Fruit fly (Drosophila melanogaster) whole organism, embryonic: Measurements from ENCODE around the gene CG7565.

Experiments
- Bgb ChIP-seq: fragments of 200-800 bp; sonication (Bioruptor generic); IDR thresholded peaks from 2 replicates; pipeline ENCODE4 v1.3.6; 2022; ENCODE audit warnings: missing biosample characterization, missing genetic modification characterization; ENCODE audit not compliant: partially characterized antibody
- BtbVII ChIP-seq: fragments of 200-800 bp; sonication (Bioruptor generic); optimal IDR thresholded peaks from 3 replicates; lab custom pipeline; 2017; ENCODE audit warnings: missing biosample characterization, mild to moderate bottlenecking, missing genetic modification characterization
- CG10147 ChIP-seq: fragments of 200-800 bp; sonication (Bioruptor generic); optimal IDR thresholded peaks from 2 replicates; lab custom pipeline; 2019; ENCODE audit warnings: missing biosample characterization, mild to moderate bottlenecking, missing genetic modification characterization, moderate library complexity
- CG11695 ChIP-seq: fragments of 200-800 bp; sonication (Bioruptor generic); IDR thresholded peaks from 3 replicates; pipeline ENCODE4 v1.3.6; 2022; ENCODE audit warnings: missing biosample characterization, missing genetic modification characterization
- CG15073 ChIP-seq: fragments of 200-800 bp; sonication (Bioruptor generic); optimal IDR thresholded peaks from 2 replicates; lab custom pipeline; 2016; ENCODE audit warnings: missing biosample characterization, missing genetic modification characterization
- CG15696 ChIP-seq: fragments of 200-800 bp; sonication (Bioruptor generic); optimal IDR thresholded peaks from 2 replicates; lab custom pipeline; 2019; ENCODE audit warnings: missing biosample characterization, mild to moderate bottlenecking, missing genetic modification characterization, moderate library complexity
- CG16815 ChIP-seq: fragments of 200-800 bp; sonication (Bioruptor generic); optimal IDR thresholded peaks from 3 replicates; lab custom pipeline; 2017; ENCODE audit warnings: missing biosample characterization, mild to moderate bottlenecking, missing genetic modification characterization
- CG18619 ChIP-seq: fragments of 200-800 bp; sonication (Bioruptor generic); optimal IDR thresholded peaks from 3 replicates; lab custom pipeline; 2017; ENCODE audit warnings: missing biosample characterization, mild to moderate bottlenecking, missing genetic modification characterization
- CG30020 ChIP-seq: fragments of 200-800 bp; optimal IDR thresholded peaks from 2 replicates; lab custom pipeline; 2019; ENCODE audit warnings: missing biosample characterization, mild to moderate bottlenecking, missing genetic modification characterization, moderate library complexity
- CG43689 ChIP-seq: fragments of 200-800 bp; sonication (Bioruptor generic); IDR thresholded peaks from 2 replicates; pipeline ENCODE4 v1.3.6; 2022; ENCODE audit warnings: missing biosample characterization, missing genetic modification characterization
- CG5245 ChIP-seq: fragments of 200-800 bp; sonication (Bioruptor generic); optimal IDR thresholded peaks from 3 replicates; lab custom pipeline; 2016; ENCODE audit warnings: missing biosample characterization, missing genetic modification characterization
- CG7786 ChIP-seq: fragments of 200-800 bp; sonication (Bioruptor generic); optimal IDR thresholded peaks from 2 replicates; lab custom pipeline; 2016; ENCODE audit warnings: missing biosample characterization, missing genetic modification characterization
- CG7839 ChIP-seq: fragments of 200-800 bp; sonication (Bioruptor generic); optimal IDR thresholded peaks from 3 replicates; lab custom pipeline; 2018; ENCODE audit warnings: missing biosample characterization, mild to moderate bottlenecking, missing genetic modification characterization, moderate library complexity
- CG8290 ChIP-seq, 3 experiments: fragments of 200-800 bp; sonication (Bioruptor generic); optimal IDR thresholded peaks; 2 replicates each; lab custom pipeline; 2016 to 2019; ENCODE audit warnings: missing biosample characterization in 3 of 3, missing genetic modification characterization in 3 of 3, mild to moderate bottlenecking in 2 of 3, moderate library complexity in 1 of 3
- CG8388 ChIP-seq: fragments of 200-800 bp; sonication (Bioruptor generic); optimal IDR thresholded peaks from 2 replicates; lab custom pipeline; 2019; ENCODE audit warnings: missing biosample characterization, mild to moderate bottlenecking, missing genetic modification characterization, moderate library complexity
- CG8765 ChIP-seq: fragments of 200-800 bp; sonication (Bioruptor generic); IDR thresholded peaks from 2 replicates; pipeline ENCODE4 v1.3.6; 2022; ENCODE audit warnings: missing biosample characterization, missing genetic modification characterization
- CG9437 ChIP-seq: fragments of 200-800 bp; sonication (Bioruptor generic); optimal IDR thresholded peaks from 2 replicates; lab custom pipeline; 2018; ENCODE audit warnings: missing biosample characterization, mild to moderate bottlenecking, missing genetic modification characterization
- CTCF ChIP-seq: fragments of 200-800 bp; sonication (Bioruptor generic); optimal IDR thresholded peaks from 2 replicates; lab custom pipeline; 2017; ENCODE audit warnings: missing biosample characterization, mild to moderate bottlenecking, missing genetic modification characterization, moderate library complexity
- H2.0 ChIP-seq: fragments of 200-800 bp; sonication (Bioruptor generic); IDR thresholded peaks from 2 replicates; pipeline ENCODE4 v1.3.6; 2022; ENCODE audit warnings: missing biosample characterization, missing genetic modification characterization
- Hmr ChIP-seq: fragments of 200-800 bp; sonication (Bioruptor generic); optimal IDR thresholded peaks from 3 replicates; lab custom pipeline; 2017; ENCODE audit warnings: mild to moderate bottlenecking, missing biosample characterization, missing genetic modification reagents, missing genetic modification characterization
- Hr78 ChIP-seq, 2 experiments: fragments of 200-800 bp in 1 of 2; fragments of >200 bp in 1 of 2; sonication (Bioruptor generic) in 1 of 2; optimal IDR thresholded peaks; 2 replicates each; lab custom pipeline; 2017 to 2019; ENCODE audit warnings: missing biosample characterization in 2 of 2, missing genetic modification characterization in 2 of 2, mild to moderate bottlenecking in 1 of 2, moderate library complexity in 1 of 2
- Opbp ChIP-seq: fragments of 200-800 bp; sonication (Bioruptor generic); IDR thresholded peaks from 3 replicates; pipeline ENCODE4 v1.3.6; 2022; ENCODE audit warnings: missing biosample characterization, missing genetic modification characterization; ENCODE audit not compliant: partially characterized antibody
- Poxn ChIP-seq: fragments of 200-800 bp; sonication (Bioruptor generic); IDR thresholded peaks from 2 replicates; pipeline ENCODE4 v1.3.6; 2022; ENCODE audit warnings: missing biosample characterization, missing genetic modification characterization
- Scr ChIP-seq: fragments of 200-800 bp; sonication (Bioruptor generic); IDR thresholded peaks from 2 replicates; pipeline ENCODE4 v1.3.6; 2022; ENCODE audit warnings: missing biosample characterization, missing genetic modification characterization; ENCODE audit not compliant: partially characterized antibody
- Six4 ChIP-seq: fragments of 200-800 bp; sonication (Bioruptor generic); optimal IDR thresholded peaks from 2 replicates; lab custom pipeline; 2016; ENCODE audit warnings: missing biosample characterization, missing genetic modification characterization
- Sry-δ ChIP-seq: fragments of 200-800 bp; sonication (Bioruptor generic); optimal IDR thresholded peaks from 2 replicates; lab custom pipeline; 2016; ENCODE audit warnings: missing biosample characterization, missing genetic modification characterization
- ab ChIP-seq: fragments of 200-800 bp; sonication (Bioruptor generic); optimal IDR thresholded peaks from 2 replicates; lab custom pipeline; 2016; ENCODE audit warnings: missing biosample characterization, missing genetic modification characterization
- abd-A ChIP-seq: fragments of 200-800 bp; sonication (Bioruptor generic); optimal IDR thresholded peaks from 3 replicates; lab custom pipeline; 2019; ENCODE audit warnings: missing biosample characterization, mild to moderate bottlenecking, missing genetic modification characterization, moderate library complexity
- ara ChIP-seq: fragments of 200-800 bp; sonication (Bioruptor generic); IDR thresholded peaks from 2 replicates; pipeline ENCODE4 v1.3.6; 2022; ENCODE audit warnings: missing biosample characterization, missing genetic modification characterization
- bcd ChIP-seq: fragments of 200-800 bp; sonication (Bioruptor generic); optimal IDR thresholded peaks from 2 replicates; lab custom pipeline; 2017; ENCODE audit warnings: missing biosample characterization, mild to moderate bottlenecking, missing genetic modification characterization
- bowl ChIP-seq: fragments of 200-800 bp; sonication (Bioruptor generic); IDR thresholded peaks from 2 replicates; pipeline ENCODE4 v1.3.6; 2022; ENCODE audit warnings: missing biosample characterization, missing genetic modification characterization
- dati ChIP-seq: fragments of 200-800 bp; sonication (Bioruptor generic); IDR thresholded peaks from 2 replicates; pipeline ENCODE4 v1.3.6; 2022; ENCODE audit warnings: missing biosample characterization, missing genetic modification characterization
- dmrt11E ChIP-seq: fragments of 200-800 bp; sonication (Bioruptor generic); optimal IDR thresholded peaks from 3 replicates; lab custom pipeline; 2018; ENCODE audit warnings: missing biosample characterization, mild to moderate bottlenecking, missing genetic modification characterization, moderate library complexity
- eve ChIP-seq, 2 experiments: fragments of >200 bp; optimal IDR thresholded peaks; 2 replicates each; lab custom pipeline; 2017; ENCODE audit warnings: missing biosample characterization in 2 of 2, missing genetic modification characterization in 2 of 2
- ftz-f1 ChIP-seq: fragments of 200-800 bp; sonication (Bioruptor generic); optimal IDR thresholded peaks from 2 replicates; lab custom pipeline; 2016; ENCODE audit warnings: missing biosample characterization, missing genetic modification characterization
- gcm2 ChIP-seq: fragments of 200-800 bp; sonication (Bioruptor generic); optimal IDR thresholded peaks from 2 replicates; lab custom pipeline; 2016; ENCODE audit warnings: missing biosample characterization, missing genetic modification characterization
- gt ChIP-seq: fragments of 200-800 bp; sonication (Bioruptor generic); IDR thresholded peaks from 2 replicates; pipeline ENCODE4 v1.3.6; 2022; ENCODE audit warnings: missing biosample characterization, missing genetic modification characterization
- klu ChIP-seq: fragments of 200-800 bp; sonication (Bioruptor generic); IDR thresholded peaks from 2 replicates; pipeline ENCODE4 v1.3.6; 2022; ENCODE audit warnings: missing biosample characterization, missing genetic modification characterization
- knrl ChIP-seq: fragments of 200-800 bp; sonication (Bioruptor generic); IDR thresholded peaks from 3 replicates; pipeline ENCODE4 v1.3.6; 2022; ENCODE audit warnings: missing biosample characterization, missing genetic modification characterization; ENCODE audit not compliant: partially characterized antibody
- mam ChIP-seq: fragments of 200-800 bp; sonication (Bioruptor generic); optimal IDR thresholded peaks from 3 replicates; lab custom pipeline; 2016; ENCODE audit warnings: missing biosample characterization, missing genetic modification characterization
- p53 ChIP-seq: fragments of 200-800 bp; sonication (Bioruptor generic); optimal IDR thresholded peaks from 2 replicates; lab custom pipeline; 2016; ENCODE audit warnings: missing biosample characterization, missing genetic modification characterization
- psq ChIP-seq: fragments of 200-800 bp; sonication (Bioruptor generic); optimal IDR thresholded peaks from 2 replicates; lab custom pipeline; 2017; ENCODE audit warnings: missing biosample characterization, missing genetic modification characterization
- schlank ChIP-seq: fragments of 200-800 bp; sonication (Bioruptor generic); optimal IDR thresholded peaks from 2 replicates; lab custom pipeline; 2018; ENCODE audit warnings: missing biosample characterization, mild to moderate bottlenecking, missing genetic modification characterization
- sd ChIP-seq: fragments of 200-800 bp; sonication (Bioruptor generic); optimal IDR thresholded peaks from 3 replicates; lab custom pipeline; 2018; ENCODE audit warnings: missing biosample characterization, mild to moderate bottlenecking, missing genetic modification characterization, moderate library complexity
- slou ChIP-seq: fragments of 200-800 bp; sonication (Bioruptor generic); optimal IDR thresholded peaks from 3 replicates; lab custom pipeline; 2016; ENCODE audit warnings: missing biosample characterization, missing genetic modification characterization
- trem ChIP-seq: fragments of 200-800 bp; optimal IDR thresholded peaks from 3 replicates; lab custom pipeline; 2019; ENCODE audit warnings: missing biosample characterization, mild to moderate bottlenecking, missing genetic modification characterization, moderate library complexity
- tup ChIP-seq: fragments of 200-800 bp; sonication (Bioruptor generic); optimal IDR thresholded peaks from 2 replicates; lab custom pipeline; 2016; ENCODE audit warnings: missing biosample characterization, mild to moderate bottlenecking, missing genetic modification characterization, moderate library complexity
- zf30C ChIP-seq: fragments of 200-800 bp; sonication (Bioruptor generic); optimal IDR thresholded peaks from 3 replicates; lab custom pipeline; 2018; ENCODE audit warnings: missing biosample characterization, mild to moderate bottlenecking, missing genetic modification characterization

Gene CG7565

dm6 chr3L:8071693-8072260, 19.8 kb downstream of the CG7565 start (continued):
- no peak for TF ChIP-seq p53 (GFP tag; lab: Kevin White, UChicago)
- TF ChIP-seq CG16815 (GFP tag; lab: Kevin White, UChicago) = no peak
- TF ChIP-seq Poxn (GFP tag; lab: Robert Waterston, UW) = no peak
- no peak for TF ChIP-seq klu (GFP tag; lab: Robert Waterston, UW)
- no peak for TF ChIP-seq Six4
- no peak for TF ChIP-seq trem (tag; lab: Kevin White, UChicago)
- no peak for TF ChIP-seq bcd (GFP tag; lab: Kevin White, UChicago)
- 0 out of 2 replicates have a peak, but pooled peaks have one; percentile 23 for TF ChIP-seq ara (GFP tag; lab: Robert Waterston, UW)
- peak; percentile 27 for TF ChIP-seq ftz-f1 (GFP tag; lab: Kevin White, UChicago)
- peak; percentile 22; the same call in 1 of the 3 replicates for TF ChIP-seq knrl
- no peak for TF ChIP-seq CG15073 (GFP tag; lab: Kevin White, UChicago)
- no peak for TF ChIP-seq dmrt11E (tag; lab: Kevin White, UChicago)
- no peak for TF ChIP-seq H2.0 (GFP tag; lab: Robert Waterston, UW)
- no peak for TF ChIP-seq abd-A (tag; lab: Kevin White, UChicago)
- TF ChIP-seq Scr (GFP tag; lab: Robert Waterston, UW) = no peak
- TF ChIP-seq eve (GFP tag; optimal IDR thresholded peaks at IDR 0.05; lab: Kevin White, UChicago) = no peak
- peak; percentile 37; the same call in 1 of the 3 replicates for TF ChIP-seq CG11695 (GFP tag; lab: Robert Waterston, UW)
- TF ChIP-seq sd (tag; lab: Kevin White, UChicago) = no peak
- no peak for TF ChIP-seq gcm2 (GFP tag; lab: Kevin White, UChicago)
- no peak for TF ChIP-seq CG7786 (GFP tag; lab: Kevin White, UChicago)
- no peak for TF ChIP-seq ab (GFP tag; lab: Kevin White, UChicago)
- 0 out of 2 replicates have a peak, but pooled peaks have one; percentile 14 for TF ChIP-seq Bgb (GFP tag; lab: Robert Waterston, UW)
- no peak for TF ChIP-seq BtbVII
- TF ChIP-seq zf30C (GFP tag; lab: Kevin White, UChicago) = no peak
- no peak for TF ChIP-seq Hmr
- TF ChIP-seq CG8388 (GFP tag; lab: Kevin White, UChicago) = no peak
- no peak for TF ChIP-seq CG43689 (GFP tag; lab: Robert Waterston, UW)
- TF ChIP-seq Sry-δ (GFP tag; lab: Kevin White, UChicago) = no peak
- TF ChIP-seq CG8290 (GFP tag; optimal IDR thresholded peaks at IDR 0.05; lab: Kevin White, UChicago) = no peak
- peak in 1 of 2 experiments; percentile 7 for TF ChIP-seq CG8290 (tag; optimal IDR thresholded peaks at IDR 0.05; lab: Kevin White, UChicago)
- no peak for TF ChIP-seq CG9437
- TF ChIP-seq CG10147 (GFP tag; lab: Kevin White, UChicago) = no peak
- TF ChIP-seq CG18619 (GFP tag; lab: Kevin White, UChicago) = no peak
- peak in 1 of 2 experiments; percentile 81 for TF ChIP-seq Hr78 (GFP tag; optimal IDR thresholded peaks at IDR 0.05; lab: Kevin White, UChicago)
- no peak for TF ChIP-seq CG30020 (tag; lab: Kevin White, UChicago)
- no peak for TF ChIP-seq gt (GFP tag; lab: Robert Waterston, UW)
- TF ChIP-seq bowl (GFP tag; lab: Robert Waterston, UW) = no peak
- no peak for TF ChIP-seq psq (GFP tag; lab: Kevin White, UChicago)
- 0 out of 3 replicates have a peak, but pooled peaks have one; percentile 44 for TF ChIP-seq Opbp
- no peak for TF ChIP-seq CG8765 (GFP tag; lab: Robert Waterston, UW)
- no peak for TF ChIP-seq schlank (tag; lab: Kevin White, UChicago)
- no peak for TF ChIP-seq dati
- peak; percentile 83 for TF ChIP-seq CTCF (GFP tag; lab: Kevin White, UChicago)
- no peak for TF ChIP-seq mam (GFP tag; lab: Kevin White, UChicago)
- TF ChIP-seq CG5245 (GFP tag; lab: Kevin White, UChicago) = no peak
- no peak for TF ChIP-seq CG15696
- no peak for TF ChIP-seq CG7839
- no peak for TF ChIP-seq tup (GFP tag; lab: Kevin White, UChicago)
- no peak for TF ChIP-seq slou (GFP tag; lab: Kevin White, UChicago)
